Worm (Caenorhabditis elegans) whole organism, early embryonic: ENCODE data around the gene C16C10.1.

Source experiments
- B0310.2 ChIP-seq: sonication (generic microtip); optimal IDR thresholded peaks from 2 replicates; lab custom pipeline; 2016; ENCODE audit warnings: mild to moderate bottlenecking, missing genetic modification characterization, missing compliant biosample characterization
- F13C5.2 ChIP-seq: sonication (generic microtip); optimal IDR thresholded peaks from 2 replicates; lab custom pipeline; 2017; ENCODE audit warnings: mild to moderate bottlenecking, missing genetic modification characterization, inconsistent platforms, missing compliant biosample characterization
- aly-1 ChIP-seq: sonication (generic microtip); optimal IDR thresholded peaks from 2 replicates; lab custom pipeline; 2016; ENCODE audit warnings: missing genetic modification characterization, missing compliant biosample characterization
- ama-1 ChIP-seq: fragments of 150-350 bp; optimal IDR thresholded peaks from 2 replicates; lab custom pipeline; 2014
- ceh-13 ChIP-seq: fragments of 200-800 bp; sonication (Bioruptor generic); optimal IDR thresholded peaks from 2 replicates; lab custom pipeline; 2018; ENCODE audit warnings: mild to moderate bottlenecking, missing genetic modification characterization, missing compliant biosample characterization
- ceh-36 ChIP-seq: sonication (generic microtip); optimal IDR thresholded peaks from 2 replicates; lab custom pipeline; 2016; ENCODE audit warnings: missing genetic modification characterization, inconsistent platforms, missing compliant biosample characterization
- ets-7 ChIP-seq: sonication (generic microtip); optimal IDR thresholded peaks from 2 replicates; lab custom pipeline; 2016; ENCODE audit warnings: missing genotype, missing genetic modification characterization, missing compliant biosample characterization
- flt-1 ChIP-seq: fragments of 200-800 bp; sonication (Bioruptor generic); IDR thresholded peaks from 2 replicates; pipeline ENCODE4 v1.3.6; 2022; ENCODE audit warnings: missing genetic modification characterization, missing compliant biosample characterization
- hmbx-1 ChIP-seq: sonication (generic microtip); optimal IDR thresholded peaks from 2 replicates; lab custom pipeline; 2016; ENCODE audit warnings: mild to moderate bottlenecking, missing genetic modification characterization, missing compliant biosample characterization
- hnd-1 ChIP-seq: sonication (generic microtip); optimal IDR thresholded peaks from 2 replicates; lab custom pipeline; 2016; ENCODE audit warnings: missing genetic modification characterization, missing compliant biosample characterization
- scrt-1 ChIP-seq: fragments of 200-800 bp; sonication (Bioruptor generic); IDR thresholded peaks from 2 replicates; pipeline ENCODE4 v1.3.6; 2022; ENCODE audit warnings: missing genetic modification characterization, missing compliant biosample characterization
- sea-1 ChIP-seq: fragments of 200-800 bp; sonication (Bioruptor generic); conservative IDR thresholded peaks from 2 replicates; pipeline ENCODE4 v1.3.6; 2022; ENCODE audit warnings: missing genetic modification characterization, missing compliant biosample characterization
- tbx-11 ChIP-seq: fragments of 200-800 bp; sonication (Bioruptor generic); IDR thresholded peaks from 2 replicates; pipeline ENCODE4 v1.3.6; 2022; ENCODE audit warnings: missing genetic modification characterization, missing compliant biosample characterization
- tbx-37 ChIP-seq: fragments of 200-800 bp; sonication (Bioruptor generic); conservative IDR thresholded peaks from 2 replicates; pipeline ENCODE4 v1.3.6; 2022; ENCODE audit warnings: missing genetic modification reagents, missing genetic modification characterization, missing compliant biosample characterization

DNA sequence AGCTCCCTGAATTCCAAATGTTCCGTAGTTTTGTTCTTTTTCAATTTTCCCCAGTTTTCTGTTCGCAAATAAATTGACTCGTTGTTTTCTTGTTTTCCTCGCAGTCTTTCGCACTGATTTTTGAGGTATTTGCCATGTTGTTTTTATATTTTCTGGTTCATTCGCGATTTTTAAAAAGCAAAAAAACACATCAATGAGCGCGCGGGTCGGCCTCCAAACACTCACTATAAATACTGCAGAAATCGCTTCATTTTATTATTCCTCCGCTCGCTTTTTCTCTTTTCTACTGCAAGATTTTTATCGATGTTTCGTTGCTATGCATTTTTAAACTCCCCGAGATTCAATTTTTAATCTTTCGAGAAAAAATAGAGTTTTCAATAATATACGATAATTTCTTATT, 28.4 kb downstream of the C16C10.1 start:
- TF ChIP-seq ama-1 (lab: Kevin White, UChicago) (no peak), flt-1 (no peak), hnd-1 (tag; lab: Kevin White, UChicago) (no peak), hmbx-1 (no peak), F13C5.2 (tag; lab: Kevin White, UChicago) (no peak), sea-1 (no peak), tbx-37 (no peak), scrt-1 (GFP tag; lab: Robert Waterston, UW) (no peak), ceh-13 (GFP tag; lab: Kevin White, UChicago) (no peak), tbx-11 (GFP tag; lab: Robert Waterston, UW) (no peak), aly-1 (no peak), ceh-36 (tag; lab: Kevin White, UChicago) (no peak), B0310.2 (tag; lab: Kevin White, UChicago) (no peak), ets-7 (tag; lab: Kevin White, UChicago) (no peak)
